Worm (Caenorhabditis elegans): ENCODE data around the gene F12A10.8.

The F12A10.8 gene

ce11 chrII:5473946-5474423, 26.9 kb downstream of the F12A10.8 start, which contains the start of gene mrps-16 (continued):
- TF ChIP-seq F16B12.6 (tag; optimal IDR thresholded peaks at IDR 0.05) (peak; percentile 98), unc-62 (GFP tag; optimal IDR thresholded peaks at IDR 0.05) (no peak), pag-3 (tag; optimal IDR thresholded peaks at IDR 0.05; ENCODE audit: borderline replicate concordance, insufficient read depth) (no peak), isw-1 (GFP tag; IDR thresholded peaks at IDR 0.05) (peak; percentile 55), mdl-1 (tag; optimal IDR thresholded peaks at IDR 0.05) (peak in 1 of 2 experiments; percentile 28), swsn-7 (tag; optimal IDR thresholded peaks at IDR 0.05) (peak; percentile 76), C34B4.2 (tag; optimal IDR thresholded peaks at IDR 0.05) (no peak), sox-4 (tag; optimal IDR thresholded peaks at IDR 0.05) (no peak), ama-1 (optimal IDR thresholded peaks at IDR 0.05) (peak; percentile 15), C04F5.9 (tag; optimal IDR thresholded peaks at IDR 0.05) (peak; percentile 4), ceh-8 (GFP tag; optimal IDR thresholded peaks at IDR 0.05) (peak; percentile 6), efl-3 (GFP tag; optimal IDR thresholded peaks at IDR 0.05) (no peak), fkh-8 (tag; optimal IDR thresholded peaks at IDR 0.05) (peak; percentile 36), lin-13 (GFP tag; optimal IDR thresholded peaks at IDR 0.05) (peak; percentile 32), xbp-1 (tag; optimal IDR thresholded peaks at IDR 0.05) (peak; percentile 67), lsy-2 (tag; optimal IDR thresholded peaks at IDR 0.05) (peak; percentile 82 to 83), nhr-237 (tag; optimal IDR thresholded peaks at IDR 0.05) (no peak), nhr-20 (tag; optimal IDR thresholded peaks at IDR 0.05) (peak; percentile 73), zip-4 (GFP tag; optimal IDR thresholded peaks at IDR 0.05) (peak; percentile 44), fkh-4 (tag; optimal IDR thresholded peaks at IDR 0.05; ENCODE audit: borderline replicate concordance) (no peak), ets-5 (GFP tag; IDR thresholded peaks at IDR 0.05) (no peak), alr-1 (tag; optimal IDR thresholded peaks at IDR 0.05; ENCODE audit: borderline replicate concordance) (no peak), egl-27 (tag; optimal IDR thresholded peaks at IDR 0.05) (no peak), skn-1 (tag; optimal IDR thresholded peaks at IDR 0.05) (peak; percentile 52), nhr-85 (tag) (peak; percentile 87), unc-130 (tag; optimal IDR thresholded peaks at IDR 0.05) (peak; percentile 58), fkh-10 (GFP tag; optimal IDR thresholded peaks at IDR 0.05) (no peak), aly-2 (tag; optimal IDR thresholded peaks at IDR 0.05) (peak; percentile 24), rnt-1 (tag; optimal IDR thresholded peaks at IDR 0.05) (peak; percentile 79), fos-1 (tag; optimal IDR thresholded peaks at IDR 0.05) (peak; percentile 45), snpc-4 (tag; optimal IDR thresholded peaks at IDR 0.05) (peak; percentile 38), ztf-4 (tag; optimal IDR thresholded peaks at IDR 0.05) (no peak), ces-1 (GFP tag; optimal IDR thresholded peaks at IDR 0.05) (no peak), hpl-2 (GFP tag; optimal IDR thresholded peaks at IDR 0.05) (no peak), pqm-1 (tag; optimal IDR thresholded peaks at IDR 0.05) (no peak), nhr-11 (tag; optimal IDR thresholded peaks at IDR 0.05) (no peak), unc-86 (tag; optimal IDR thresholded peaks at IDR 0.05) (peak; percentile 58), nhr-47 (tag; optimal IDR thresholded peaks at IDR 0.05) (peak; percentile 81), elt-3 (tag; optimal IDR thresholded peaks at IDR 0.05) (peak in 1 of 6 experiments; percentile 72), nhr-77 (tag; optimal IDR thresholded peaks at IDR 0.05) (peak; percentile 37), ceh-90 (tag; optimal IDR thresholded peaks at IDR 0.05) (no peak), jun-1 (tag; optimal IDR thresholded peaks at IDR 0.05) (peak; percentile 58), lin-14 (GFP tag; optimal IDR thresholded peaks at IDR 0.05) (peak; percentile 62), ztf-11 (tag; optimal IDR thresholded peaks at IDR 0.05) (no peak)
